Fruit fly (Drosophila melanogaster) whole organism, pupa: ENCODE measurements around the gene CG42544.

Experiments used
- CG10348 ChIP-seq: fragments of 200-800 bp; sonication (Bioruptor generic); IDR thresholded peaks from 2 replicates; pipeline ENCODE4 v1.3.6; 2022; ENCODE audit warnings: missing biosample characterization, missing genetic modification characterization
- CG12605 ChIP-seq: fragments of 200-800 bp; sonication (Bioruptor generic); IDR thresholded peaks from 2 replicates; pipeline ENCODE4 v1.3.6; 2022; ENCODE audit warnings: missing biosample characterization, missing genetic modification characterization
- CG13204 ChIP-seq: fragments of 200-800 bp; sonication (Bioruptor generic); optimal IDR thresholded peaks from 2 replicates; lab custom pipeline; 2018; ENCODE audit warnings: missing biosample characterization, mild to moderate bottlenecking, missing genetic modification characterization, moderate library complexity
- CG14655 ChIP-seq: fragments of 200-800 bp; sonication (Bioruptor generic); optimal IDR thresholded peaks from 3 replicates; lab custom pipeline; 2017; ENCODE audit warnings: mild to moderate bottlenecking, missing biosample characterization, missing genetic modification reagents, missing genetic modification characterization
- CG15710 ChIP-seq: fragments of 200-800 bp; sonication (Bioruptor generic); optimal IDR thresholded peaks from 2 replicates; lab custom pipeline; 2018; ENCODE audit warnings: missing biosample characterization, mild to moderate bottlenecking, missing genetic modification characterization, moderate library complexity
- CG17806 ChIP-seq: fragments of 200-800 bp; sonication (Bioruptor generic); optimal IDR thresholded peaks from 2 replicates; lab custom pipeline; 2018; ENCODE audit warnings: missing biosample characterization, mild to moderate bottlenecking, missing genetic modification characterization, moderate library complexity
- CG32121 ChIP-seq: fragments of 200-800 bp; sonication (Bioruptor generic); IDR thresholded peaks from 2 replicates; pipeline ENCODE4 v1.3.6; 2022; ENCODE audit warnings: missing biosample characterization, missing genetic modification characterization
- CG34367 ChIP-seq: fragments of 200-800 bp; sonication (Bioruptor generic); optimal IDR thresholded peaks from 2 replicates; lab custom pipeline; 2018; ENCODE audit warnings: missing biosample characterization, mild to moderate bottlenecking, missing genetic modification characterization
- CG4496 ChIP-seq: fragments of 200-800 bp; sonication (Bioruptor generic); IDR thresholded peaks from 3 replicates; pipeline ENCODE4 v1.3.6; 2022; ENCODE audit warnings: missing biosample characterization, missing genetic modification characterization
- CG8159 ChIP-seq: fragments of 200-800 bp; sonication (Bioruptor generic); optimal IDR thresholded peaks from 3 replicates; lab custom pipeline; 2018; ENCODE audit warnings: missing biosample characterization, mild to moderate bottlenecking, missing genetic modification characterization, moderate library complexity
- CG8301 ChIP-seq: fragments of 200-800 bp; sonication (Bioruptor generic); optimal IDR thresholded peaks from 2 replicates; lab custom pipeline; 2018; ENCODE audit warnings: missing biosample characterization, mild to moderate bottlenecking, missing genetic modification characterization
- CG9948 ChIP-seq: fragments of 200-800 bp; sonication (Bioruptor generic); optimal IDR thresholded peaks from 2 replicates; lab custom pipeline; 2018; ENCODE audit warnings: missing biosample characterization, mild to moderate bottlenecking, missing genetic modification characterization, moderate library complexity
- D1 ChIP-seq: fragments of 200-800 bp; sonication (Bioruptor generic); optimal IDR thresholded peaks from 2 replicates; lab custom pipeline; 2018; ENCODE audit warnings: missing biosample characterization, mild to moderate bottlenecking, missing genetic modification characterization, moderate library complexity
- EcR ChIP-seq: fragments of 200-800 bp; sonication (Bioruptor generic); optimal IDR thresholded peaks from 3 replicates; lab custom pipeline; 2019; ENCODE audit warnings: missing biosample characterization, missing genetic modification characterization, mild to moderate bottlenecking, moderate library complexity, missing genetic modification reagents
- Ets98B ChIP-seq: fragments of 200-800 bp; sonication (Bioruptor generic); IDR thresholded peaks from 2 replicates; pipeline ENCODE4 v1.3.6; 2022; ENCODE audit warnings: missing biosample characterization, missing genetic modification characterization
- Pif1A ChIP-seq: fragments of 200-800 bp; sonication (Bioruptor generic); optimal IDR thresholded peaks from 3 replicates; lab custom pipeline; 2016; ENCODE audit warnings: missing biosample characterization, missing genetic modification characterization
- Pif1B ChIP-seq: fragments of 200-800 bp; sonication (Bioruptor generic); optimal IDR thresholded peaks from 3 replicates; lab custom pipeline; 2016; ENCODE audit warnings: missing biosample characterization, missing genetic modification characterization
- Snoo ChIP-seq: fragments of 200-800 bp; sonication (Bioruptor generic); optimal IDR thresholded peaks from 3 replicates; lab custom pipeline; 2017; ENCODE audit warnings: missing biosample characterization, mild to moderate bottlenecking, missing genetic modification characterization, inconsistent platforms
- fd96Ca ChIP-seq: fragments of 200-800 bp; sonication (Bioruptor generic); IDR thresholded peaks from 3 replicates; pipeline ENCODE4 v1.3.6; 2022; ENCODE audit warnings: missing biosample characterization, missing genetic modification characterization
- gl ChIP-seq: fragments of 200-800 bp; sonication (Bioruptor generic); optimal IDR thresholded peaks from 2 replicates; lab custom pipeline; 2018; ENCODE audit warnings: missing biosample characterization, mild to moderate bottlenecking, missing genetic modification characterization
- rn ChIP-seq: fragments of 200-800 bp; sonication (Bioruptor generic); IDR thresholded peaks from 2 replicates; pipeline ENCODE4 v1.3.6; 2022; ENCODE audit warnings: missing biosample characterization, missing genetic modification characterization

Gene CG42544

DNA sequence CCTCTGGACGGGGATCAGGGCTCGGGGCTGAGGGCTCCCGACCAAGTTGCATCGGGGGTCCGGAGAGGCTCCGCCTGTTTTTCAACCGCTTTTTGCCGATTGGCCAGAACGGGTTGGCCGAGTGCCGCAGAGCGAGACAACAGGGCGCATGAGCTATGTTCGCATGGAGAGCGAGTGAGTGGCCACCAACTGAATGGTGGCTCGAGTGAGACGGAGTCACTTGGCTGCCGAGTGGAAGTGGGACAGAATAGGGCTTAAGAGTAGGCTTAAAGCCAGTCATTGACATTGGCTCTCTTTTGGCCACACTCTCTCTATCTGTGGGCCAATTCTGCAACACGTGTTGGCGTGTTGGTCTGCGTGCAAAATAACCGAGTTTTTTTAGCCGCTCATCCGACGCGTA is 8.6 kb downstream of the CG42544 start:
- TF ChIP-seq CG34367 (tag; lab: Kevin White, UChicago) (no peak), EcR (peak; percentile 73), CG4496 (GFP tag; lab: Robert Waterston, UW) (peak; percentile 53; the same call in 2 of the 3 replicates)

DNA sequence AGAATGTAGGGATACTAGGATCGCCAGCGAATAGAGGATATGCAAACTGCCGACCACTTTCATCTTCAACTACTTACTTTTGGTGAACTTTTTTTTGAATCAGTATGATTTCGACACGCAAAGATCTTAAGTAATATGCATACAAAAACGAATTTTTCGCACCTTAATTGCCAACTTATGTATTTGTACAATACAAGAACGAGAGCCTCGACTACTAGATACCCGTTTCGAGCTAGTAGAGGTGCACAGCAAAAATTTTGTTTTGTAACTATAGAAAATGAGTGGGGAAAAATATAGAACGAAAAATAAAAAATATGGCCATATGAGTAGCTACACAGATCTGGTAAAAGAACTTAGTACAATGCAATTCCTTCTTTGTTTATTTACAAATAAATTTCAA is 12.7 kb downstream of the CG42544 start, which contains the start of gene CG10029:
Gene CG10029, minus strand, starts transcription at position 101 of the 400 bp plus-strand sequence.
- TF ChIP-seq CG8159 (tag; lab: Kevin White, UChicago) (no peak), Pif1B (GFP tag; lab: Kevin White, UChicago) (no peak), CG14655 (GFP tag; lab: Kevin White, UChicago) (no peak), fd96Ca (GFP tag; lab: Robert Waterston, UW) (no peak), CG8301 (tag; lab: Kevin White, UChicago) (no peak), Snoo (no peak), CG17806 (tag; lab: Kevin White, UChicago) (no peak), CG9948 (tag; lab: Kevin White, UChicago) (no peak)

dm6 chr3R:7322549-7322948 is 18.2 kb downstream of the CG42544 start:
- no peak for TF ChIP-seq CG10348 (GFP tag; lab: Robert Waterston, UW)
- TF ChIP-seq D1 (tag; lab: Kevin White, UChicago) = no peak
- no peak for TF ChIP-seq EcR
- TF ChIP-seq CG17806 (tag; lab: Kevin White, UChicago) = no peak
- no peak for TF ChIP-seq Pif1B (GFP tag; lab: Kevin White, UChicago)
- no peak for TF ChIP-seq rn (GFP tag; lab: Robert Waterston, UW)
- no peak for TF ChIP-seq CG9948 (tag; lab: Kevin White, UChicago)
- TF ChIP-seq CG4496 (GFP tag; lab: Robert Waterston, UW) = no peak
- no peak for TF ChIP-seq CG8301 (tag; lab: Kevin White, UChicago)
- no peak for TF ChIP-seq Snoo
- no peak for TF ChIP-seq CG12605
- no peak for TF ChIP-seq CG13204 (GFP tag; lab: Kevin White, UChicago)
- TF ChIP-seq CG34367 (tag; lab: Kevin White, UChicago) = no peak
- no peak for TF ChIP-seq Ets98B
- no peak for TF ChIP-seq CG14655 (GFP tag; lab: Kevin White, UChicago)

- TF ChIP-seq CG15710 (tag; lab: Kevin White, UChicago) (peak; percentile 37), CG9948 (tag; lab: Kevin White, UChicago) (peak; percentile 41), CG4496 (GFP tag; lab: Robert Waterston, UW) (no peak), CG32121 (GFP tag; lab: Robert Waterston, UW) (no peak), Pif1B (GFP tag; lab: Kevin White, UChicago) (no peak), CG13204 (GFP tag; lab: Kevin White, UChicago) (no peak), CG12605 (no peak), CG8301 (tag; lab: Kevin White, UChicago) (peak; percentile 48), CG8159 (tag; lab: Kevin White, UChicago) (peak; percentile 50), Snoo (peak; percentile 24), CG34367 (tag; lab: Kevin White, UChicago) (peak; percentile 18), D1 (tag; lab: Kevin White, UChicago) (peak; percentile 14), CG14655 (GFP tag; lab: Kevin White, UChicago) (peak; percentile 69), gl (tag; lab: Kevin White, UChicago) (no peak)
- TF ChIP-seq, all 21 proteins: peak for 8
Measured at dm6 chr3R:7326200-7326599, 21.8 kb downstream of the CG42544 start.

DNA sequence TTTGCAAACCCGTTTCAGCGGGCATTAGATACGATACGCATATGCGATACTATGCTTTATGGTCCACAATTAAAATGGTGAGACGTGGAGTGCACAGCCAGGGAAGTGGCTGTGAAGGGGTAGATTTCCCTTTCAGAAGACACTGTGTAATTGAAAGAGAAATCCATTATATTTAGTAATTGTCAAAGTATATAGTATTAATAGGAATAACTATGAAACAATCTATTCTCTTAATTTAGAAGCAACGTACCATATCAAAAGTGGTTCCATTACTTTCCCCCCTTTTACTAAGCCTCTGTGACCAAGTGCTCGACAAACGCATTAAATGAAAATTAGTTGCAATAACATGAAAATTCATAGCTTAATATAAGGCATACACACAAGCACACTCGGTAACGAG is 26.3 kb downstream of the CG42544 start:
- TF ChIP-seq Snoo (no peak), EcR (no peak), CG9948 (tag; lab: Kevin White, UChicago) (no peak), CG4496 (GFP tag; lab: Robert Waterston, UW) (peak; percentile 44; the same call in 1 of the 3 replicates), CG8301 (tag; lab: Kevin White, UChicago) (peak; percentile 63), gl (tag; lab: Kevin White, UChicago) (no peak), CG34367 (tag; lab: Kevin White, UChicago) (no peak), CG32121 (GFP tag; lab: Robert Waterston, UW) (peak; percentile 72), Pif1B (GFP tag; lab: Kevin White, UChicago) (no peak), CG17806 (tag; lab: Kevin White, UChicago) (no peak), CG14655 (GFP tag; lab: Kevin White, UChicago) (peak; percentile 61), D1 (tag; lab: Kevin White, UChicago) (no peak), Pif1A (GFP tag; lab: Kevin White, UChicago) (peak; percentile 10), CG12605 (no peak), rn (GFP tag; lab: Robert Waterston, UW) (no peak), CG13204 (GFP tag; lab: Kevin White, UChicago) (no peak), CG15710 (tag; lab: Kevin White, UChicago) (no peak), CG8159 (tag; lab: Kevin White, UChicago) (no peak), fd96Ca (GFP tag; lab: Robert Waterston, UW) (peak; percentile 58; the same call in 2 of the 3 replicates), Ets98B (peak; percentile 68), CG10348 (GFP tag; lab: Robert Waterston, UW) (no peak)

DNA sequence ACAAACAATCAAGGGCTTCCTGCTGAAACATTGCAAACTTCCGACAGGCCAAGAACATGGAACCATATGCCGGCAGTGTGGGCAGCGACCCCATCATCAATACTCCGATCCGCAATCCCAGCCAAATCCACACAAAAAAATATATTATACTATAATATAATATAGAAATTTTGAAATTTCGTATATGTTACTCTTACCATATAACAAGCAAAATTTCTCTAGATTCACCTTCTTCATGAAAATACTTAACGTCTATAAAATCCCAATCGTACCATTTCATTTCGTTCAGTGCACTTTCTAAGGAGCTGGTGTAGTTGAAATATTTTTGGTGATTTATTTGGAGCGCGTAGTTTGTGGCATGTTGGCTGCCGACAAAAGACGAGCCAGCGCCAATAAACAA is 30.2 kb downstream of the CG42544 start:
- TF ChIP-seq Pif1A (GFP tag; lab: Kevin White, UChicago) = no peak
- TF ChIP-seq gl (tag; lab: Kevin White, UChicago) = no peak
- TF ChIP-seq Pif1B (GFP tag; lab: Kevin White, UChicago) = no peak
- TF ChIP-seq EcR = no peak
- no peak for TF ChIP-seq CG12605
